Worm (Caenorhabditis elegans) whole organism, L4 larva: ENCODE results near the gene K12H6.9.

Experiments used
- F10B5.3 ChIP-seq: sonication (generic microtip); optimal IDR thresholded peaks from 2 replicates; lab custom pipeline; 2016; ENCODE audit warnings: mild to moderate bottlenecking, missing genetic modification characterization, missing compliant biosample characterization
- ces-1 ChIP-seq: fragments of 150-350 bp; sonication (generic microtip); optimal IDR thresholded peaks from 4 replicates; lab custom pipeline; 2014; ENCODE audit warnings: missing biosample characterization, missing genetic modification reagents, missing genetic modification characterization
- daf-12 ChIP-seq: fragments of 150-350 bp; optimal IDR thresholded peaks from 2 replicates; lab custom pipeline; 2014; ENCODE audit warnings: missing biosample characterization, missing genetic modification reagents, missing genetic modification characterization
- hif-1 ChIP-seq, 2 experiments: sonication (generic microtip); optimal IDR thresholded peaks; 2 replicates each; lab custom pipeline; 2016 to 2017; ENCODE audit warnings: missing compliant biosample characterization in 2 of 2, missing genetic modification characterization in 2 of 2, missing genetic modification reagents in 2 of 2, missing genotype in 2 of 2, mild to moderate bottlenecking in 1 of 2
- mdl-1 ChIP-seq, 2 experiments: fragments of 150-350 bp in 1 of 2; sonication (generic microtip) in 1 of 2; optimal IDR thresholded peaks; 2 replicates each; lab custom pipeline; 2014 to 2017; ENCODE audit warnings: missing biosample characterization in 2 of 2, missing genetic modification characterization in 2 of 2
- nhr-237 ChIP-seq: sonication (generic microtip); optimal IDR thresholded peaks from 2 replicates; lab custom pipeline; 2017; ENCODE audit warnings: missing biosample characterization, missing genetic modification characterization
- nhr-25 ChIP-seq: sonication (generic microtip); optimal IDR thresholded peaks from 2 replicates; lab custom pipeline; 2017; ENCODE audit warnings: missing genetic modification characterization, mild to moderate bottlenecking, missing compliant biosample characterization, antibody characterized with exemption, moderate library complexity, borderline replicate concordance; ENCODE audit not compliant: insufficient read depth
- nhr-41 ChIP-seq: fragments of 200-800 bp; sonication (Bioruptor generic); IDR thresholded peaks from 2 replicates; pipeline ENCODE4 v1.3.6; 2022; ENCODE audit warnings: missing genetic modification reagents, missing genetic modification characterization, missing compliant biosample characterization
- nhr-6 ChIP-seq: fragments of 150-350 bp; optimal IDR thresholded peaks from 2 replicates; lab custom pipeline; 2014; ENCODE audit warnings: missing biosample characterization, missing genetic modification characterization
- nhr-76 ChIP-seq: fragments of 150-350 bp; optimal IDR thresholded peaks from 2 replicates; lab custom pipeline; 2014; ENCODE audit warnings: missing biosample characterization, missing genetic modification characterization
- unc-62 ChIP-seq, 3 experiments: fragments of 150-350 bp in 1 of 3; sonication (generic microtip); optimal IDR thresholded peaks in 2 of 3; peaks in 1 of 3; 1 replicate in 1 of 3; 2 replicates in 2 of 3; lab custom pipeline; 2014 to 2017; ENCODE audit warnings: missing biosample characterization in 3 of 3, missing genetic modification characterization in 3 of 3, missing genetic modification reagents in 3 of 3, missing genotype in 1 of 3

DNA sequence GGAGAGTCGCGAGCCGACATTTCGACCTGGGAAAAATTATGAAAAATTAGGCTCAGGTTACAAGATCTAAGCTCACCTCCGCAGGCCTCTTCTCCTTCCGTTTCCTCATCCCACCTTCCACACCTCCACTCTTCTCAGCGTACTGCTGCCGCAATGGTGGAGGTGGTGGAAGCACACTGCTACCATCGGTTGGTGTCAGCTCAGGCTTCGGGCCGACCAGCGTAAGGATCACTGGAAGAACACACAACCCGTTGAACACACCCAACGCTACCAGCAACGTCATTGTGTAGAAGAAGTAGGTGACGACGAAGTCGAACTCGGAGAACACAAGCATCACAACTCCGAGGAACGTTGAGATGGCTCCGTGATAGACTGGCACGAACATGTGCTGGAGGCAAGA is 21.5 kb downstream of the K12H6.9 start:
- TF ChIP-seq mdl-1 (tag; optimal IDR thresholded peaks at IDR 0.05; lab: Kevin White, UChicago) (no peak), hif-1 (tag; optimal IDR thresholded peaks at IDR 0.05; lab: Kevin White, UChicago) (no peak), nhr-76 (tag; lab: Kevin White, UChicago) (no peak), unc-62 (GFP tag; optimal IDR thresholded peaks at IDR 0.05 in 1 of 2; lab: Kevin White, UChicago) (no peak), unc-62 (tag; optimal IDR thresholded peaks at IDR 0.05; lab: Kevin White, UChicago) (no peak), daf-12 (no peak), nhr-237 (tag; lab: Kevin White, UChicago) (no peak), F10B5.3 (no peak), nhr-41 (GFP tag; lab: Robert Waterston, UW) (no peak), ces-1 (GFP tag; lab: Kevin White, UChicago) (no peak), nhr-25 (no peak), nhr-6 (tag; lab: Kevin White, UChicago) (no peak)
